Worm (Caenorhabditis elegans): Measurements from ENCODE around the gene F35E8.2.

F35E8.2 gene

DNA sequence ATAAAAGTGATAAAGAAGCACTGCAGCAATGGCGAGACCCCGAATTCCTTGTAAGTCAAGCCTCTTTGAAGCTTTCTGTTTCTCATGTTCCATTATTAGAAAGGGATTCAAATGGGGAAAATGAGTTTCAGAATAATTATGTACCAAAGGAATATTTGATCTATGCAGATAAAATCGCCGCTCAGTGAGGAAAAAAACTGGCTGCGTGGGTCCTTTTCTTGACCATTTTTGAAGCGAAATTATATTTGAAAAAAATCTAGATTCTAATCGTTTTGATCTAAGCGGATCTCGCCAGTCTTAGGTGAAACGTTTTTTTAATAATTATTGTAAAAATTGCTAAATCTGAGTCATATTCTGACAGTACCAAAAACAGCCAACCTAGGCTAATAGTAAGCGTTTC is 20.8 kb upstream of the F35E8.2 start, which contains the start of gene oac-42:
Gene oac-42, minus strand, starts transcription at position 101 of the 400 bp plus-strand sequence.
- TF ChIP-seq ceh-100 (GFP tag; IDR thresholded peaks at IDR 0.05) (no peak), ekl-4 (GFP tag; IDR thresholded peaks at IDR 0.05) (no peak), B0261.1 (tag; optimal IDR thresholded peaks at IDR 0.05) (no peak), repo-1 (tag; optimal IDR thresholded peaks at IDR 0.05) (no peak), Y53F4B.3 (GFP tag; IDR thresholded peaks at IDR 0.05) (no peak)

- TF ChIP-seq ztf-25 (GFP tag; IDR thresholded peaks at IDR 0.05): no peak
- TF ChIP-seq madf-3 (GFP tag; IDR thresholded peaks at IDR 0.05): no peak
- TF ChIP-seq ztf-18 (tag; optimal IDR thresholded peaks at IDR 0.05): no peak
- no peak for TF ChIP-seq hlh-12 (tag; optimal IDR thresholded peaks at IDR 0.05)
- TF ChIP-seq ceh-79 (tag; optimal IDR thresholded peaks at IDR 0.05): no peak
- TF ChIP-seq snpc-1.1 (tag; optimal IDR thresholded peaks at IDR 0.05; ENCODE audit: insufficient read depth): no peak
- no peak for TF ChIP-seq sdz-38 (tag; optimal IDR thresholded peaks at IDR 0.05)
- TF ChIP-seq F39B2.1 (GFP tag; IDR thresholded peaks at IDR 0.05): no peak
- TF ChIP-seq F10E7.11 (tag; optimal IDR thresholded peaks at IDR 0.05): no peak
- TF ChIP-seq fkh-3 (tag; optimal IDR thresholded peaks at IDR 0.05): no peak
- TF ChIP-seq T26A5.8 (tag; optimal IDR thresholded peaks at IDR 0.05): no peak
- no peak for TF ChIP-seq nfyb-1 (GFP tag; IDR thresholded peaks at IDR 0.05)
- TF ChIP-seq F22D6.2 (tag; optimal IDR thresholded peaks at IDR 0.05): no peak
- TF ChIP-seq egl-44 (GFP tag; IDR thresholded peaks at IDR 0.05): no peak
- no peak for TF ChIP-seq K12H6.12 (tag; optimal IDR thresholded peaks at IDR 0.05)
- no peak for TF ChIP-seq C17E4.6 (GFP tag; IDR thresholded peaks at IDR 0.05)
These were observed 19.5 kb upstream of the F35E8.2 start, which contains the start of gene T06C12.9 for ce11 chrV:15885967-15886366. T06C12.9 (minus strand) TSS chrV:15886067.

- TF ChIP-seq B0035.1 (tag; optimal IDR thresholded peaks at IDR 0.05): no peak
- TF ChIP-seq F37B4.10 (GFP tag; IDR thresholded peaks at IDR 0.05): no peak
- 0 out of 2 replicates have a peak, but pooled peaks have one; percentile 23 for TF ChIP-seq egl-44 (GFP tag; IDR thresholded peaks at IDR 0.05)
- TF ChIP-seq ztf-22 (GFP tag; optimal IDR thresholded peaks at IDR 0.05): peak; percentile 26
- peak; percentile 55; the same call in 1 of the 2 replicates for TF ChIP-seq nfyb-1 (GFP tag; IDR thresholded peaks at IDR 0.05)
- TF ChIP-seq cebp-1 (GFP tag; IDR thresholded peaks at IDR 0.05): no peak
- peak; percentile 21 for TF ChIP-seq cebp-1 (tag; optimal IDR thresholded peaks at IDR 0.05)
- no peak for TF ChIP-seq chd-7 (tag; optimal IDR thresholded peaks at IDR 0.05)
- TF ChIP-seq nhr-80 (tag; optimal IDR thresholded peaks at IDR 0.05): peak; percentile 72
- no peak for TF ChIP-seq lsy-27 (tag; optimal IDR thresholded peaks at IDR 0.05; ENCODE audit: borderline replicate concordance, insufficient read depth)
- TF ChIP-seq dox-1 (GFP tag; IDR thresholded peaks at IDR 0.05): peak; percentile 32; the same call in 1 of the 2 replicates
These were observed 17.7 kb upstream of the F35E8.2 start for ce11 chrV:15887708-15888295.

ce11 chrV:15888751-15889150 is 16.7 kb upstream of the F35E8.2 start, which contains the start of gene cgt-1:
cgt-1 (minus strand) TSS chrV:15888851.
- TF ChIP-seq dpl-1 (GFP tag; optimal IDR thresholded peaks at IDR 0.05) (no peak), cebp-2 (GFP tag; IDR thresholded peaks at IDR 0.05) (no peak), dpff-1 (tag; optimal IDR thresholded peaks at IDR 0.05) (no peak), ztf-6 (GFP tag; IDR thresholded peaks at IDR 0.05) (no peak)

Measured in whole organism, young adult.